Worm (Caenorhabditis elegans) whole organism, L3 larva: Measurements from ENCODE around the gene F09E10.7.

ENCODE experiments used
- ZK546.5 ChIP-seq: sonication (generic microtip); optimal IDR thresholded peaks from 2 replicates; lab custom pipeline; 2017; ENCODE audit warnings: missing biosample characterization, missing genetic modification characterization
- ceh-82 ChIP-seq: fragments of 150-350 bp; optimal IDR thresholded peaks from 2 replicates; lab custom pipeline; 2014; ENCODE audit warnings: missing biosample characterization, missing genetic modification characterization
- daf-12 ChIP-seq: fragments of 150-350 bp; optimal IDR thresholded peaks from 2 replicates; lab custom pipeline; 2014; ENCODE audit warnings: missing biosample characterization, missing genetic modification reagents, missing genetic modification characterization
- fkh-10 ChIP-seq: sonication (generic microtip); optimal IDR thresholded peaks from 2 replicates; lab custom pipeline; 2017; ENCODE audit warnings: missing biosample characterization, missing genetic modification reagents, missing genetic modification characterization
- mdl-1 ChIP-seq: fragments of 150-350 bp; optimal IDR thresholded peaks from 2 replicates; lab custom pipeline; 2014; ENCODE audit warnings: missing biosample characterization, missing genetic modification characterization
- nhr-25 ChIP-seq: sonication (generic microtip); optimal IDR thresholded peaks from 2 replicates; lab custom pipeline; 2017; ENCODE audit warnings: missing biosample characterization, missing genetic modification characterization
- nhr-77 ChIP-seq: fragments of 150-350 bp; optimal IDR thresholded peaks from 2 replicates; lab custom pipeline; 2014; ENCODE audit warnings: missing biosample characterization, missing genetic modification characterization
- pha-4 ChIP-seq: fragments of 150-350 bp; optimal IDR thresholded peaks from 2 replicates; lab custom pipeline; 2014; ENCODE audit warnings: missing biosample characterization, missing genetic modification reagents, missing genetic modification characterization
- snpc-4 ChIP-seq: fragments of 150-350 bp; optimal IDR thresholded peaks from 2 replicates; lab custom pipeline; 2014; ENCODE audit warnings: missing biosample characterization, missing genetic modification characterization

ce11 chrX:1453770-1454169, 47.9 kb downstream of the F09E10.7 start, which contains the start of gene cebp-1:
- no peak for TF ChIP-seq fkh-10 (GFP tag; lab: Kevin White, UChicago)
- TF ChIP-seq ZK546.5, result no peak
- TF ChIP-seq daf-12 (tag; lab: Kevin White, UChicago), result no peak
- TF ChIP-seq nhr-77 (tag; lab: Kevin White, UChicago), result no peak
- TF ChIP-seq mdl-1 (tag; lab: Kevin White, UChicago), result no peak
- no peak for TF ChIP-seq snpc-4
- TF ChIP-seq ceh-82 (tag; lab: Kevin White, UChicago), result no peak
- TF ChIP-seq nhr-25, result peak; percentile 16
- TF ChIP-seq pha-4 (tag; lab: Kevin White, UChicago), result peak; percentile 56
